Fruit fly (Drosophila melanogaster): Measurements from ENCODE around the gene D2hgdh.

The D2hgdh gene

DNA sequence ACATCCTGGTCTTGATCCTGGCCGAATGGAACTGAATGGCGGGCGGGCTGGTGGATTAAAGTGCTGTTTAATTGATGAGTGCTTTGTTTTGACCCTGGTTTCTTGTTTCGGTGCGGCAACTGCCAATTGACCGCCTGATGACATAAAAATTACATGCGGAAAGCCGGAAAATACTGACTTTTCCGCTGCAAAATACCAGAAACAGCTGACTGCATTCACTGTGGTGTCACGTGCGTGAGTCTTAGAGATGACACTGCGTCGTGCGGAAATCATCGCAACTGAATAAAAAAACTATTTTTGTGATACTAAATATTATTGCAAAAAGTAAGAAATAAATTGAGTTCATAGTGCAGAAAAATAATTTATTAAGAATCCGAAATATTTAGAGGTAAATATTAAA is 8.2 kb downstream of the D2hgdh start, which contains the start of gene bcn92 (continued):
- TF ChIP-seq Max (GFP tag; optimal IDR thresholded peaks at IDR 0.05) (peak; percentile 33), ERR (GFP tag; optimal IDR thresholded peaks at IDR 0.05) (peak; percentile 19), lola (GFP tag; optimal IDR thresholded peaks at IDR 0.05) (peak in 1 of 3 experiments; percentile 21), oc (tag; optimal IDR thresholded peaks at IDR 0.05) (no peak), CG34422 (GFP tag; IDR thresholded peaks at IDR 0.05) (0 out of 3 replicates have a peak, but pooled peaks have one; percentile 39), CG8290 (GFP tag; optimal IDR thresholded peaks at IDR 0.05) (peak; percentile 37), CG8290 (tag; optimal IDR thresholded peaks at IDR 0.05) (peak in 1 of 2 experiments; percentile 56), Gug (GFP tag; IDR thresholded peaks at IDR 0.05) (peak; percentile 56; the same call in 2 of the 4 replicates), H2.0 (GFP tag; IDR thresholded peaks at IDR 0.05) (no peak), Blimp-1 (GFP tag; optimal IDR thresholded peaks at IDR 0.05) (peak; percentile 20), Doc2 (GFP tag; IDR thresholded peaks at IDR 0.05) (no peak), CG14667 (GFP tag; IDR thresholded peaks at IDR 0.05) (0 out of 2 replicates have a peak, but pooled peaks have one; percentile 5), CG12236 (GFP tag; optimal IDR thresholded peaks at IDR 0.05) (no peak), sqz (GFP tag; optimal IDR thresholded peaks at IDR 0.05) (peak; percentile 19), CG15696 (tag; optimal IDR thresholded peaks at IDR 0.05) (no peak), CG13287 (GFP tag; IDR thresholded peaks at IDR 0.05; ENCODE audit: partially characterized antibody) (peak; percentile 96), CG10543 (GFP tag; optimal IDR thresholded peaks at IDR 0.05) (peak; percentile 17), CG14710 (tag; optimal IDR thresholded peaks at IDR 0.05) (peak; percentile 44), en (GFP tag; optimal IDR thresholded peaks at IDR 0.05) (no peak), CG17359 (tag; optimal IDR thresholded peaks at IDR 0.05) (peak; percentile 3), chn (GFP tag; optimal IDR thresholded peaks at IDR 0.05) (peak; percentile 39), CG3838 (GFP tag; optimal IDR thresholded peaks at IDR 0.05) (no peak), CG17385 (GFP tag; optimal IDR thresholded peaks at IDR 0.05) (peak; percentile 6), CG9797 (GFP tag; optimal IDR thresholded peaks at IDR 0.05) (peak; percentile 80), usp (GFP tag; optimal IDR thresholded peaks at IDR 0.05) (no peak), ac (GFP tag; optimal IDR thresholded peaks at IDR 0.05) (no peak), unpg (GFP tag; optimal IDR thresholded peaks at IDR 0.05) (peak; percentile 8), stwl (tag; optimal IDR thresholded peaks at IDR 0.05) (peak; percentile 34), mirr (GFP tag; optimal IDR thresholded peaks at IDR 0.05) (no peak), CG4404 (GFP tag; IDR thresholded peaks at IDR 0.05) (no peak), kni (GFP tag; optimal IDR thresholded peaks at IDR 0.05) (no peak), Bteb2 (GFP tag; optimal IDR thresholded peaks at IDR 0.05) (peak; percentile 26), Meics (GFP tag; optimal IDR thresholded peaks at IDR 0.05) (peak; percentile 37), chm (GFP tag; IDR thresholded peaks at IDR 0.05) (no peak; the same call in 1 of the 2 replicates), CG2116 (GFP tag; optimal IDR thresholded peaks at IDR 0.05) (peak; percentile 34), Fer3 (tag; optimal IDR thresholded peaks at IDR 0.05) (peak; percentile 22), CG2199 (GFP tag; IDR thresholded peaks at IDR 0.05) (no peak), klu (GFP tag; IDR thresholded peaks at IDR 0.05) (no peak), NK7.1 (GFP tag; optimal IDR thresholded peaks at IDR 0.05) (no peak), CG31224 (GFP tag; IDR thresholded peaks at IDR 0.05) (no peak), wor (GFP tag; IDR thresholded peaks at IDR 0.05) (no peak), gce (GFP tag; IDR thresholded peaks at IDR 0.05) (no peak), CG6654 (GFP tag; optimal IDR thresholded peaks at IDR 0.05) (no peak), CG17612 (GFP tag; IDR thresholded peaks at IDR 0.05) (no peak), E2f2 (GFP tag; IDR thresholded peaks at IDR 0.05) (peak; percentile 30; the same call in 1 of the 2 replicates), fd102C (GFP tag; optimal IDR thresholded peaks at IDR 0.05) (no peak), bsh (GFP tag; optimal IDR thresholded peaks at IDR 0.05) (peak in 1 of 2 experiments; percentile 16), sens-2 (GFP tag; IDR thresholded peaks at IDR 0.05) (no peak), lilli (GFP tag; optimal IDR thresholded peaks at IDR 0.05) (peak; percentile 57), CG15011 (GFP tag; optimal IDR thresholded peaks at IDR 0.05) (no peak), CG34224 (GFP tag; IDR thresholded peaks at IDR 0.05; ENCODE audit: partially characterized antibody) (peak; percentile 93)
